Fruit fly (Drosophila melanogaster) whole organism, embryonic: Measurements from ENCODE around the gene CG46520.
"Not testable (repeated sequence)": the region's sequence is repeated elsewhere in the genome, so short reads cannot be mapped to it uniquely, and the experiment has no call there.

Experiments used
- CG11695 ChIP-seq: fragments of 200-800 bp; sonication (Bioruptor generic); IDR thresholded peaks from 3 replicates; pipeline ENCODE4 v1.3.6; 2022; ENCODE audit warnings: missing biosample characterization, missing genetic modification characterization
- CG11723 ChIP-seq: fragments of 200-800 bp; sonication (Bioruptor generic); optimal IDR thresholded peaks from 2 replicates; lab custom pipeline; 2017; ENCODE audit warnings: missing biosample characterization, mild to moderate bottlenecking, missing genetic modification characterization
- CG34422 ChIP-seq: fragments of 200-800 bp; sonication (Bioruptor generic); IDR thresholded peaks from 3 replicates; pipeline ENCODE4 v1.3.6; 2022; ENCODE audit warnings: missing biosample characterization, missing genetic modification characterization
- CG8290 ChIP-seq, 3 experiments: fragments of 200-800 bp; sonication (Bioruptor generic); optimal IDR thresholded peaks; 2 replicates each; lab custom pipeline; 2016 to 2019; ENCODE audit warnings: missing biosample characterization in 3 of 3, missing genetic modification characterization in 3 of 3, mild to moderate bottlenecking in 2 of 3, moderate library complexity in 1 of 3
- CG9215 ChIP-seq: fragments of 200-800 bp; sonication (Bioruptor generic); IDR thresholded peaks from 2 replicates; pipeline ENCODE4 v1.3.6; 2022; ENCODE audit warnings: missing biosample characterization, missing genetic modification characterization
- MESR4 ChIP-seq: fragments of 200-800 bp; sonication (Bioruptor generic); optimal IDR thresholded peaks from 2 replicates; lab custom pipeline; 2018; ENCODE audit warnings: missing biosample characterization, mild to moderate bottlenecking, missing genetic modification characterization, moderate library complexity
- cwo ChIP-seq: fragments of 200-800 bp; sonication (Bioruptor generic); optimal IDR thresholded peaks from 3 replicates; lab custom pipeline; 2017; ENCODE audit warnings: missing biosample characterization, missing genetic modification characterization, mild to moderate bottlenecking, moderate library complexity, missing genetic modification reagents
- dmrt99B ChIP-seq: fragments of 200-800 bp; sonication (Bioruptor generic); optimal IDR thresholded peaks from 2 replicates; lab custom pipeline; 2018; ENCODE audit warnings: missing biosample characterization, mild to moderate bottlenecking, missing genetic modification characterization, moderate library complexity
- gro ChIP-seq: fragments of 200-800 bp; sonication (Bioruptor generic); optimal IDR thresholded peaks from 2 replicates; lab custom pipeline; 2016; ENCODE audit warnings: missing biosample characterization, missing genetic modification characterization
- rib ChIP-seq: fragments of 200-800 bp; sonication (Bioruptor generic); IDR thresholded peaks from 2 replicates; pipeline ENCODE4 v1.3.6; 2022; ENCODE audit warnings: missing biosample characterization, missing genetic modification characterization
- sr ChIP-seq: fragments of 200-800 bp; sonication (Bioruptor generic); IDR thresholded peaks from 3 replicates; pipeline ENCODE4 v1.3.6; 2022; ENCODE audit warnings: missing biosample characterization, missing genetic modification characterization

DNA sequence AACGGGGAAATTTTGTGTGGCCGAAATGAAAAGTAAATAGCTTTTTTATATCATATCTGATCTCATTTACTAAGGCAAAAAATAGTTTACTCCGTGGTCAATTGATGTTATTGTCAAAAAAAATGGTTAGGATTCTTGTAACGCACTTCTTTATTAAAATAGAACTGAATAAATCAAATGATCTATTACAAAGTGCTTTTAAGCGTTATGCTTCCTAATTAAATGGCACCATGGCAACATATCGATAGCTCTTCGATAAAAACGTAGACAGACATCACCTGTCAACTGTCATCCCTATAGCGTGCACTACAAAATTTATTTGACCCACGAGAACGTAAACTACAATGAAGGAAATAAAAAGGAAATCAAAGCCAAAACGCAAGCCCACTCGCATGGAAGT, 44.4 kb upstream of the CG46520 start, which contains the start of gene CG46513:
- not testable (repeated sequence) for TF ChIP-seq CG34422 (GFP tag; lab: Robert Waterston, UW); MESR4 (GFP tag; lab: Kevin White, UChicago); gro (GFP tag; lab: Kevin White, UChicago); cwo (GFP tag; lab: Kevin White, UChicago); CG11695 (GFP tag; lab: Robert Waterston, UW); dmrt99B (tag; lab: Kevin White, UChicago); CG11723 (GFP tag; lab: Kevin White, UChicago); CG8290 (GFP tag; optimal IDR thresholded peaks at IDR 0.05; lab: Kevin White, UChicago); CG8290 (tag; optimal IDR thresholded peaks at IDR 0.05; lab: Kevin White, UChicago); rib (GFP tag; lab: Robert Waterston, UW); sr (GFP tag; lab: Robert Waterston, UW); CG9215 (GFP tag; lab: Robert Waterston, UW)
